Worm (Caenorhabditis elegans) whole organism, L1 larva: ENCODE measurements around the gene daam-1.

ENCODE experiments used
- ama-1 ChIP-seq: fragments of 150-350 bp; optimal IDR thresholded peaks from 2 replicates; lab custom pipeline; 2014
- egl-13 ChIP-seq: sonication (generic microtip); optimal IDR thresholded peaks from 2 replicates; lab custom pipeline; 2016; ENCODE audit warnings: missing genotype, missing genetic modification reagents, missing genetic modification characterization, missing compliant biosample characterization
- egl-27 ChIP-seq, 2 experiments: fragments of 150-350 bp in 1 of 2; sonication (generic microtip); optimal IDR thresholded peaks; 3 replicates each; lab custom pipeline; 2017 to 2018; ENCODE audit warnings: missing biosample characterization in 2 of 2, missing genetic modification characterization in 2 of 2, missing genetic modification reagents in 2 of 2
- lin-13 ChIP-seq: fragments of 150-350 bp; optimal IDR thresholded peaks from 2 replicates; lab custom pipeline; 2014; ENCODE audit warnings: missing biosample characterization, missing genetic modification reagents, missing genetic modification characterization
- lin-15B ChIP-seq: fragments of 150-350 bp; sonication (generic microtip); optimal IDR thresholded peaks from 3 replicates; lab custom pipeline; 2014; ENCODE audit warnings: missing biosample characterization, missing genetic modification characterization
- nhr-19 ChIP-seq: fragments of 200-800 bp; sonication (Bioruptor generic); conservative IDR thresholded peaks from 2 replicates; pipeline ENCODE4 v1.3.6; 2022; ENCODE audit warnings: missing genetic modification characterization, missing compliant biosample characterization
- nhr-71 ChIP-seq: sonication (generic microtip); optimal IDR thresholded peaks from 2 replicates; lab custom pipeline; 2016; ENCODE audit warnings: mild to moderate bottlenecking, missing genetic modification characterization, moderate library complexity, missing compliant biosample characterization
- nhr-76 ChIP-seq: sonication (generic microtip); optimal IDR thresholded peaks from 2 replicates; lab custom pipeline; 2017; ENCODE audit warnings: missing biosample characterization, missing genetic modification characterization
- swsn-7 ChIP-seq: sonication (generic microtip); optimal IDR thresholded peaks from 2 replicates; lab custom pipeline; 2016; ENCODE audit warnings: missing genetic modification characterization, missing compliant biosample characterization

ce11 chrV:28270-28669, 55.4 kb downstream of the daam-1 start:
- TF ChIP-seq nhr-76 (tag; lab: Kevin White, UChicago) (no peak), nhr-71 (tag; lab: Kevin White, UChicago) (no peak), lin-15B (tag; lab: Kevin White, UChicago) (no peak), egl-27 (tag; optimal IDR thresholded peaks at IDR 0.05; lab: Kevin White, UChicago) (no peak), lin-13 (GFP tag; lab: Kevin White, UChicago) (no peak), nhr-19 (GFP tag; lab: Robert Waterston, UW) (no peak), ama-1 (lab: Kevin White, UChicago) (no peak), swsn-7 (no peak), egl-13 (tag; lab: Kevin White, UChicago) (no peak)
